Fruit fly (Drosophila melanogaster) S2 (cell line): ENCODE data around the gene Reg-2.

Experiments used
- CG8478 ChIP-seq: fragments of >200 bp; optimal IDR thresholded peaks from 2 replicates; lab custom pipeline; 2018
- CTCF ChIP-seq, 2 experiments: fragments of >200 bp; optimal IDR thresholded peaks; 2 replicates each; lab custom pipeline; 2018

Reg-2 gene

dm6 chr3L:563951-564350 lies 42.4 kb downstream of the Reg-2 start:
- TF ChIP-seq CG8478 (no peak), CTCF (optimal IDR thresholded peaks at IDR 0.05; lab: Kevin White, UChicago) (no peak)

dm6 chr3L:563002-563627 lies 43.3 kb downstream of the Reg-2 start:
- TF ChIP-seq CG8478 (no peak), CTCF (optimal IDR thresholded peaks at IDR 0.05; lab: Kevin White, UChicago) (no peak)

dm6 chr3L:561772-562454 lies 44.5 kb downstream of the Reg-2 start:
- no peak for TF ChIP-seq CG8478
- no peak for TF ChIP-seq CTCF (optimal IDR thresholded peaks at IDR 0.05; lab: Kevin White, UChicago)

- TF ChIP-seq CG8478 = no peak
- no peak for TF ChIP-seq CTCF (optimal IDR thresholded peaks at IDR 0.05; lab: Kevin White, UChicago)
Observed at dm6 chr3L:561117-561516, 45.3 kb downstream of the Reg-2 start.

dm6 chr3L:559390-560034 lies 46.9 kb downstream of the Reg-2 start:
- no peak for TF ChIP-seq CTCF (optimal IDR thresholded peaks at IDR 0.05; lab: Kevin White, UChicago)
- peak; percentile 9 for TF ChIP-seq CG8478

- no peak for TF ChIP-seq CTCF (optimal IDR thresholded peaks at IDR 0.05; lab: Kevin White, UChicago)
- no peak for TF ChIP-seq CG8478
Observed at dm6 chr3L:557294-557693, 49.1 kb downstream of the Reg-2 start.

dm6 chr3L:555898-556540 lies 50.4 kb downstream of the Reg-2 start:
- TF ChIP-seq CG8478 (no peak), CTCF (optimal IDR thresholded peaks at IDR 0.05; lab: Kevin White, UChicago) (no peak)

dm6 chr3L:555326-555725 lies 51.0 kb downstream of the Reg-2 start:
- TF ChIP-seq CTCF (optimal IDR thresholded peaks at IDR 0.05; lab: Kevin White, UChicago) (no peak), CG8478 (no peak)
